Worm (Caenorhabditis elegans): Measurements from ENCODE around the gene F54D5.24.

DNA sequence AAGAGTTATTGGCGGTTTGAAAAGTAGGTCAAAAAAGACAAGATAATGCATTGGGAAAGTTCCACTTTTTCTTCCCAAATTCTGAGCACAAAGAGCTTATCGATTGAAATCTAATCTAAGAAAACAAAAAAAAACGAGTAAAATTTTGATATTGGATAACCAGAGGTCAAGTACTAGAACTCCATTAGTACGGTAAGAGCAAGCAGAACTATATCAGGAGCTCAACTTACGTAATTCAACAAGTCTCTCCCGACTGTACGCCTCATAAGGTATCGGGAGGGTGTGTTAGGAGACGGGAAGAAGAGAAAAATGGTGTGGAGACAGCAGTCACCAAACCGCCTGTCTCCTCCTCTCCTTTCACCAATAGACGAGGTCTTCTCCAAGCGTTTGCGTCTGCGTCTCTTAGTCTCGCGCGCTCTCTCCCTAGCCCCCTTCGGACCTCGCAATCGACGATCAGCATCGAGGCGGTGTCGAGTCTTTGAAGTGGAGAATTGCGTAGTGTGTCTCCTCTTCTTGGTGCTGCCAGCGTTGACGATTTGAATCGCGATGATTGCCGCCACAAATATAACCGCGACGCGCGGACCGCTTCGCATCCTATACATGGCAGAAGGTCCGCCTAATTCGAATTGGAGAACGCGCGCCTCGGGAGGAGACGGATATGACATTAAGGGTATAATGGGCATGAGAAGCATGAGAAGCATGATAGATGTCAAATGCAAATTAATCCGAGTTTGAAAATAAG is 11.4 kb downstream of the F54D5.24 start, which contains the start of gene F54D5.5:
- TF ChIP-seq cog-1 (tag; optimal IDR thresholded peaks at IDR 0.05), result peak; percentile 70
- peak; percentile 47; the same call in 1 of the 2 replicates for TF ChIP-seq ztf-23 (GFP tag; IDR thresholded peaks at IDR 0.05)
- TF ChIP-seq T22C8.4 (GFP tag; IDR thresholded peaks at IDR 0.05), result no peak
- no peak for TF ChIP-seq ztf-29 (GFP tag; IDR thresholded peaks at IDR 0.05)
- TF ChIP-seq klf-2 (GFP tag; conservative IDR thresholded peaks at IDR 0.05), result no peak

Data from whole organism, midembryonic.